Worm (Caenorhabditis elegans) whole organism, dauer: ENCODE measurements around the gene dcap-1.

Experiments
- unc-62 ChIP-seq: sonication (generic microtip); optimal IDR thresholded peaks from 2 replicates; lab custom pipeline; 2017; ENCODE audit warnings: missing biosample characterization, missing genetic modification reagents, missing genetic modification characterization

Gene dcap-1

ce11 chrIV:1005761-1006160 lies 48.8 kb downstream of the dcap-1 start, which contains the start of gene immp-2:
Gene immp-2 (minus strand): TSS chrIV:1005861.
- TF ChIP-seq unc-62 = no peak
